Worm (Caenorhabditis elegans): ENCODE results near the gene fsn-1.

DNA sequence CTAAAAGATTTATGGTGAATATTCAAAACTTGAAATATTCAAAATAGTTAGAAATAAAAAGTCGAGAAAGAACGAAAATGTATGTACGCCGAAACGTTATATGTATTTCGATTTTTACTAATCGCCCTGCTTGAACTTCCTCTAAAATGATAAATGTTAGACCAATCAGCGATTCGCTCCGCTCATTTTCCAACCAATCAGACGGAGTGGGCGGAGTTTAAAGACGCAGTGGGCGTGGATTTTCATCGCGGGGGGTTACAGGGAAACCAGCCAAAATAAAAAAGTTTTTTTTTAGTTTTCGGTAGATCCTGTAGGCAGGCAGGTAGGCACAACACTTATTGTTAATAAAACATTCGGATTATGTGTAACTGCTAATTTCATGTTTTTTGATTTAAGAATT, 15.8 kb downstream of the fsn-1 start:
- TF ChIP-seq him-1 (tag; optimal IDR thresholded peaks at IDR 0.05) (no peak), W03F9.2 (tag; optimal IDR thresholded peaks at IDR 0.05) (no peak), dao-5 (tag; optimal IDR thresholded peaks at IDR 0.05) (no peak)

All from whole organism, L4/young adult.